Worm (Caenorhabditis elegans) whole organism, young adult: ENCODE results near the gene Y39G8B.5.

Source experiments
- B0019.2 ChIP-seq: fragments of 200-800 bp; sonication (Bioruptor generic); conservative IDR thresholded peaks from 2 replicates; pipeline ENCODE4 v1.3.6; 2022; ENCODE audit warnings: missing genetic modification reagents, missing genetic modification characterization, missing compliant biosample characterization
- B0261.1 ChIP-seq: sonication (generic microtip); optimal IDR thresholded peaks from 2 replicates; lab custom pipeline; 2016; ENCODE audit warnings: mild to moderate bottlenecking, missing genetic modification characterization, moderate library complexity, missing compliant biosample characterization
- C06A6.2 ChIP-seq: fragments of 200-800 bp; sonication (Bioruptor generic); conservative IDR thresholded peaks from 2 replicates; pipeline ENCODE4 v1.3.6; 2022; ENCODE audit warnings: missing genetic modification characterization, missing compliant biosample characterization
- C17E4.6 ChIP-seq: fragments of 200-800 bp; sonication (Bioruptor generic); IDR thresholded peaks from 2 replicates; pipeline ENCODE4 v1.3.6; 2022; ENCODE audit warnings: missing genetic modification reagents, missing genetic modification characterization, missing compliant biosample characterization
- F33H1.4 ChIP-seq: fragments of 200-800 bp; sonication (Bioruptor generic); IDR thresholded peaks from 2 replicates; pipeline ENCODE4 v1.3.6; 2022; ENCODE audit warnings: missing genetic modification reagents, missing genetic modification characterization, missing compliant biosample characterization
- F37B4.10 ChIP-seq: fragments of 200-800 bp; sonication (Bioruptor generic); IDR thresholded peaks from 2 replicates; pipeline ENCODE4 v1.3.6; 2022; ENCODE audit warnings: missing genetic modification characterization, missing compliant biosample characterization
- F39B2.1 ChIP-seq: fragments of 200-800 bp; sonication (Bioruptor generic); IDR thresholded peaks from 2 replicates; pipeline ENCODE4 v1.3.6; 2022; ENCODE audit warnings: missing genetic modification reagents, missing genetic modification characterization, missing compliant biosample characterization
- F52B5.7 ChIP-seq: sonication (generic microtip); optimal IDR thresholded peaks from 2 replicates; lab custom pipeline; 2016; ENCODE audit warnings: mild to moderate bottlenecking, missing genetic modification characterization, missing compliant biosample characterization
- F57A8.1 ChIP-seq: fragments of 200-800 bp; sonication (Bioruptor generic); optimal IDR thresholded peaks from 2 replicates; lab custom pipeline; 2018; ENCODE audit warnings: mild to moderate bottlenecking, missing genetic modification characterization, moderate library complexity, missing compliant biosample characterization
- K11D2.4 ChIP-seq: fragments of 200-800 bp; sonication (Bioruptor generic); IDR thresholded peaks from 2 replicates; pipeline ENCODE4 v1.3.6; 2022; ENCODE audit warnings: missing genetic modification reagents, missing genetic modification characterization, missing compliant biosample characterization
- T26A5.8 ChIP-seq: sonication (generic microtip); optimal IDR thresholded peaks from 2 replicates; lab custom pipeline; 2016; ENCODE audit warnings: missing genetic modification characterization, missing compliant biosample characterization
- Y53F4B.3 ChIP-seq: fragments of 200-800 bp; sonication (Bioruptor generic); IDR thresholded peaks from 2 replicates; pipeline ENCODE4 v1.3.6; 2022; ENCODE audit warnings: missing genetic modification reagents, missing genetic modification characterization, missing compliant biosample characterization
- Y53G8AR.9 ChIP-seq: fragments of 200-800 bp; sonication (Bioruptor generic); conservative IDR thresholded peaks from 2 replicates; pipeline ENCODE4 v1.3.6; 2022; ENCODE audit warnings: missing genetic modification reagents, missing genetic modification characterization, missing compliant biosample characterization
- Y67H2A.10 ChIP-seq: fragments of 200-800 bp; sonication (Bioruptor generic); conservative IDR thresholded peaks from 2 replicates; pipeline ENCODE4 v1.3.6; 2022; ENCODE audit warnings: missing genetic modification reagents, missing genetic modification characterization, missing compliant biosample characterization
- Y79H2A.3 ChIP-seq: fragments of 200-800 bp; sonication (Bioruptor generic); conservative IDR thresholded peaks from 2 replicates; pipeline ENCODE4 v1.3.6; 2022; ENCODE audit warnings: missing genetic modification reagents, missing genetic modification characterization, missing compliant biosample characterization
- ama-1 ChIP-seq, 3 experiments: fragments of 150-350 bp in 1 of 3; sonication (generic microtip) in 2 of 3; optimal IDR thresholded peaks; 2 replicates each; lab custom pipeline; 2014 to 2018; ENCODE audit warnings: missing biosample characterization in 2 of 3, missing genetic modification characterization in 2 of 3, missing genetic modification reagents in 2 of 3
- aptf-3 ChIP-seq: fragments of 200-800 bp; sonication (Bioruptor generic); IDR thresholded peaks from 2 replicates; pipeline ENCODE4 v1.3.6; 2022; ENCODE audit warnings: missing genetic modification characterization, missing compliant biosample characterization
- attf-3 ChIP-seq: fragments of 200-800 bp; sonication (Bioruptor generic); conservative IDR thresholded peaks from 2 replicates; pipeline ENCODE4 v1.3.6; 2022; ENCODE audit warnings: missing genetic modification reagents, missing genetic modification characterization, missing compliant biosample characterization
- attf-6 ChIP-seq: fragments of 200-800 bp; sonication (Bioruptor generic); IDR thresholded peaks from 2 replicates; pipeline ENCODE4 v1.3.6; 2022; ENCODE audit warnings: missing genetic modification reagents, missing genetic modification characterization, missing compliant biosample characterization
- ceh-27 ChIP-seq: fragments of 200-800 bp; sonication (Bioruptor generic); optimal IDR thresholded peaks from 2 replicates; lab custom pipeline; 2018; ENCODE audit warnings: mild to moderate bottlenecking, missing genetic modification characterization, moderate library complexity, missing compliant biosample characterization
- ceh-40 ChIP-seq: fragments of 200-800 bp; sonication (Bioruptor generic); IDR thresholded peaks from 2 replicates; pipeline ENCODE4 v1.3.6; 2022; ENCODE audit warnings: missing genetic modification characterization, missing compliant biosample characterization
- ceh-91 ChIP-seq: fragments of 200-800 bp; sonication (Bioruptor generic); IDR thresholded peaks from 2 replicates; pipeline ENCODE4 v1.3.6; 2022; ENCODE audit warnings: missing genetic modification reagents, missing genetic modification characterization, missing compliant biosample characterization
- egl-44 ChIP-seq: fragments of 200-800 bp; sonication (Bioruptor generic); IDR thresholded peaks from 2 replicates; pipeline ENCODE4 v1.3.6; 2022; ENCODE audit warnings: missing genetic modification reagents, missing genetic modification characterization, missing compliant biosample characterization
- him-1 ChIP-seq: sonication (generic microtip); optimal IDR thresholded peaks from 2 replicates; lab custom pipeline; 2016; ENCODE audit warnings: missing genotype, missing genetic modification reagents, missing genetic modification characterization, missing compliant biosample characterization
- hlh-12 ChIP-seq: sonication (generic microtip); optimal IDR thresholded peaks from 2 replicates; lab custom pipeline; 2016; ENCODE audit warnings: missing genetic modification characterization, missing compliant biosample characterization
- hlh-26 ChIP-seq: fragments of 200-800 bp; sonication (Bioruptor generic); conservative IDR thresholded peaks from 2 replicates; pipeline ENCODE4 v1.3.6; 2022; ENCODE audit warnings: missing genetic modification reagents, missing genetic modification characterization, missing compliant biosample characterization
- hmg-20 ChIP-seq: fragments of 200-800 bp; sonication (Bioruptor generic); IDR thresholded peaks from 2 replicates; pipeline ENCODE4 v1.3.6; 2022; ENCODE audit warnings: missing genetic modification reagents, missing genetic modification characterization, missing compliant biosample characterization
- hsf-1 ChIP-seq: fragments of 200-800 bp; sonication (Bioruptor generic); IDR thresholded peaks from 2 replicates; pipeline ENCODE4 v1.3.6; 2022; ENCODE audit warnings: missing genetic modification reagents, missing genetic modification characterization, missing compliant biosample characterization
- lag-1 ChIP-seq: fragments of 200-800 bp; sonication (Bioruptor generic); IDR thresholded peaks from 2 replicates; pipeline ENCODE4 v1.3.6; 2022; ENCODE audit warnings: missing genetic modification reagents, missing genetic modification characterization, missing compliant biosample characterization
- lin-26 ChIP-seq: fragments of 200-800 bp; sonication (Bioruptor generic); IDR thresholded peaks from 2 replicates; pipeline ENCODE4 v1.3.6; 2022; ENCODE audit warnings: missing genetic modification reagents, missing genetic modification characterization, missing compliant biosample characterization
- lin-35 ChIP-seq, 3 experiments: fragments of 150-350 bp in 2 of 3; sonication (generic microtip) in 1 of 3; optimal IDR thresholded peaks; 2 replicates each; lab custom pipeline; 2014 to 2018; ENCODE audit warnings: missing biosample characterization in 3 of 3, missing genetic modification characterization in 3 of 3, missing genetic modification reagents in 3 of 3
- lin-40 ChIP-seq: sonication (generic microtip); optimal IDR thresholded peaks from 2 replicates; lab custom pipeline; 2016; ENCODE audit warnings: missing genetic modification characterization, mild to moderate bottlenecking, missing compliant biosample characterization, missing genotype, missing genetic modification reagents
- lin-54 ChIP-seq: fragments of 200-800 bp; sonication (Bioruptor generic); optimal IDR thresholded peaks from 2 replicates; lab custom pipeline; 2018; ENCODE audit warnings: mild to moderate bottlenecking, missing genetic modification characterization, missing compliant biosample characterization
- madf-10 ChIP-seq: sonication (generic microtip); optimal IDR thresholded peaks from 2 replicates; lab custom pipeline; 2016; ENCODE audit warnings: mild to moderate bottlenecking, missing genetic modification characterization, missing compliant biosample characterization
- madf-6 ChIP-seq: fragments of 200-800 bp; sonication (Bioruptor generic); IDR thresholded peaks from 2 replicates; pipeline ENCODE4 v1.3.6; 2022; ENCODE audit warnings: missing genetic modification reagents, missing genetic modification characterization, missing compliant biosample characterization
- madf-8 ChIP-seq: fragments of 200-800 bp; sonication (Bioruptor generic); conservative IDR thresholded peaks from 2 replicates; pipeline ENCODE4 v1.3.6; 2022; ENCODE audit warnings: missing genetic modification reagents, missing genetic modification characterization, missing compliant biosample characterization
- mcd-1 ChIP-seq: fragments of 200-800 bp; sonication (Bioruptor generic); IDR thresholded peaks from 2 replicates; pipeline ENCODE4 v1.3.6; 2022; ENCODE audit warnings: missing genetic modification reagents, missing genetic modification characterization, missing compliant biosample characterization
- mel-28 ChIP-seq: sonication (generic microtip); optimal IDR thresholded peaks from 2 replicates; lab custom pipeline; 2016; ENCODE audit warnings: borderline replicate concordance, mild to moderate bottlenecking, missing genetic modification characterization, missing compliant biosample characterization
- nfyb-1 ChIP-seq: fragments of 200-800 bp; sonication (Bioruptor generic); IDR thresholded peaks from 2 replicates; pipeline ENCODE4 v1.3.6; 2022; ENCODE audit warnings: missing genetic modification reagents, missing genetic modification characterization, missing compliant biosample characterization
- nhr-80 ChIP-seq: sonication (generic microtip); optimal IDR thresholded peaks from 2 replicates; lab custom pipeline; 2016; ENCODE audit warnings: missing genetic modification characterization, missing compliant biosample characterization
- nhr-90 ChIP-seq: sonication (generic microtip); optimal IDR thresholded peaks from 2 replicates; lab custom pipeline; 2016; ENCODE audit warnings: missing genotype, mild to moderate bottlenecking, missing genetic modification characterization, missing compliant biosample characterization
- pbrm-1 ChIP-seq: fragments of 200-800 bp; sonication (Bioruptor generic); IDR thresholded peaks from 2 replicates; pipeline ENCODE4 v1.3.6; 2022; ENCODE audit warnings: missing genetic modification reagents, missing genetic modification characterization, missing compliant biosample characterization
- sdz-38 ChIP-seq: sonication (generic microtip); optimal IDR thresholded peaks from 2 replicates; lab custom pipeline; 2016; ENCODE audit warnings: missing genotype, missing genetic modification characterization, missing compliant biosample characterization
- snpc-3.4 ChIP-seq: sonication (generic microtip); optimal IDR thresholded peaks from 2 replicates; lab custom pipeline; 2017; ENCODE audit warnings: missing genetic modification characterization, mild to moderate bottlenecking, missing compliant biosample characterization, antibody characterized with exemption, moderate library complexity, missing genotype, missing genetic modification reagents
- tbx-9 ChIP-seq: sonication (generic microtip); optimal IDR thresholded peaks from 2 replicates; lab custom pipeline; 2016; ENCODE audit warnings: borderline replicate concordance, missing genetic modification characterization, inconsistent platforms, missing compliant biosample characterization
- tlf-1 ChIP-seq: fragments of 200-800 bp; sonication (Bioruptor generic); optimal IDR thresholded peaks from 2 replicates; lab custom pipeline; 2018; ENCODE audit warnings: mild to moderate bottlenecking, missing genetic modification characterization, missing compliant biosample characterization
- zim-3 ChIP-seq: sonication (generic microtip); optimal IDR thresholded peaks from 2 replicates; lab custom pipeline; 2017; ENCODE audit warnings: mild to moderate bottlenecking, missing genetic modification characterization, moderate library complexity, missing compliant biosample characterization
- ztf-18 ChIP-seq: sonication (generic microtip); optimal IDR thresholded peaks from 2 replicates; lab custom pipeline; 2016; ENCODE audit warnings: missing genotype, mild to moderate bottlenecking, missing genetic modification characterization, missing compliant biosample characterization
- ztf-28 ChIP-seq: fragments of 200-800 bp; sonication (Bioruptor generic); IDR thresholded peaks from 2 replicates; pipeline ENCODE4 v1.3.6; 2022; ENCODE audit warnings: missing genetic modification reagents, missing genetic modification characterization, missing compliant biosample characterization
- ztf-3 ChIP-seq: fragments of 200-800 bp; sonication (Bioruptor generic); optimal IDR thresholded peaks from 2 replicates; lab custom pipeline; 2018; ENCODE audit warnings: mild to moderate bottlenecking, missing genetic modification characterization, missing compliant biosample characterization

Gene Y39G8B.5

DNA sequence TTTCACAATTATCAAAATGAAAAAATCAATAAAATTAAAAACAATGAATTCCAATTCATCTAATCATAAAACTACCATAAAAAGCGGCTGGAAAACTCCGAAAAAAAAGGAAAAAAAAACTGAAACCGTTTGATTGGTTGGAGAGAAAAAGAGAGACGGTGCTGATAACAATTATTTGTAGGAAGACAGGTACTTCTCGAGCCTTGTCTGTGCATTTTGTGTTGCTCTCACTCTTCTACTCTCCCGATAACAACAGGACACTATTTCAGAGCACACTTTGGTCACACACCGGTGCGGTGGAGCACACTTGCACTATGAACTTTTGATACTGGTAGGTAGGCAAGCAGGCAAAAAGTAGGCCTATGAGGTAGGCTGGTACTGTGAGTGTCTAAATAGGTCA is 35.1 kb downstream of the Y39G8B.5 start (continued):
- TF ChIP-seq nhr-90 (tag; lab: Kevin White, UChicago) (peak; percentile 7), F33H1.4 (GFP tag; lab: Robert Waterston, UW) (no peak), F37B4.10 (no peak), nhr-80 (tag; lab: Kevin White, UChicago) (peak; percentile 92), F39B2.1 (GFP tag; lab: Robert Waterston, UW) (no peak), Y67H2A.10 (GFP tag; lab: Robert Waterston, UW) (no peak), egl-44 (no peak), attf-3 (no peak), zim-3 (tag; lab: Kevin White, UChicago) (no peak), hmg-20 (GFP tag; lab: Robert Waterston, UW) (no peak), snpc-3.4 (no peak), madf-6 (no peak), ceh-40 (GFP tag; lab: Robert Waterston, UW) (no peak), ama-1 (optimal IDR thresholded peaks at IDR 0.05; lab: Kevin White, UChicago) (no peak), ama-1 (GFP tag; optimal IDR thresholded peaks at IDR 0.05; lab: Kevin White, UChicago) (no peak), mcd-1 (peak; percentile 62), Y53F4B.3 (GFP tag; lab: Robert Waterston, UW) (no peak), hsf-1 (GFP tag; lab: Robert Waterston, UW) (no peak), tbx-9 (tag; lab: Kevin White, UChicago) (no peak), pbrm-1 (GFP tag; lab: Robert Waterston, UW) (no peak), ztf-28 (GFP tag; lab: Robert Waterston, UW) (no peak), madf-10 (tag; lab: Kevin White, UChicago) (no peak), lag-1 (GFP tag; lab: Robert Waterston, UW) (no peak), tlf-1 (GFP tag; lab: Kevin White, UChicago) (no peak), sdz-38 (tag; lab: Kevin White, UChicago) (no peak), hlh-26 (GFP tag; lab: Robert Waterston, UW) (no peak), Y79H2A.3 (GFP tag; lab: Robert Waterston, UW) (no peak), mel-28 (tag; lab: Kevin White, UChicago) (no peak), C06A6.2 (GFP tag; lab: Robert Waterston, UW) (no peak), Y53G8AR.9 (no peak), madf-8 (GFP tag; lab: Robert Waterston, UW) (no peak), F57A8.1 (GFP tag; lab: Kevin White, UChicago) (no peak), lin-54 (GFP tag; lab: Kevin White, UChicago) (no peak), B0019.2 (GFP tag; lab: Robert Waterston, UW) (no peak), lin-35 (GFP tag; optimal IDR thresholded peaks at IDR 0.05; lab: Kevin White, UChicago) (no peak), F52B5.7 (tag; lab: Kevin White, UChicago) (no peak), ceh-91 (GFP tag; lab: Robert Waterston, UW) (no peak), K11D2.4 (GFP tag; lab: Robert Waterston, UW) (no peak), him-1 (tag; lab: Kevin White, UChicago) (no peak), attf-6 (no peak), B0261.1 (no peak), ceh-27 (no peak), nfyb-1 (peak; percentile 81), hlh-12 (tag; lab: Kevin White, UChicago) (no peak), T26A5.8 (tag; lab: Kevin White, UChicago) (no peak), lin-40 (no peak), C17E4.6 (no peak), ztf-3 (GFP tag; lab: Kevin White, UChicago) (no peak), lin-26 (GFP tag; lab: Robert Waterston, UW) (no peak), ztf-18 (no peak), aptf-3 (GFP tag; lab: Robert Waterston, UW) (no peak)
